Worm (Caenorhabditis elegans) whole organism, mixed stage, embryonic: ENCODE measurements around the gene C17F4.3.

Experiments used
- elt-1 ChIP-seq: sonication (generic microtip); optimal IDR thresholded peaks from 2 replicates; lab custom pipeline; 2017; ENCODE audit warnings: missing genetic modification characterization, mild to moderate bottlenecking, missing compliant biosample characterization, antibody characterized with exemption, moderate library complexity, borderline replicate concordance; ENCODE audit not compliant: insufficient read depth
- nhr-28 ChIP-seq: fragments of 150-350 bp; optimal IDR thresholded peaks from 2 replicates; lab custom pipeline; 2014; ENCODE audit warnings: missing biosample characterization, missing genetic modification characterization

ce11 chrII:3240207-3240606 is at the start of gene C17F4.3:
- TF ChIP-seq nhr-28 (tag; lab: Kevin White, UChicago), result no peak
- no peak for TF ChIP-seq elt-1 (tag; lab: Kevin White, UChicago)
